Worm (Caenorhabditis elegans) whole organism, L4 larva: Measurements from ENCODE around the gene fbxa-81.

Experiments
- D1046.2 ChIP-seq: fragments of 200-800 bp; sonication (Bioruptor generic); IDR thresholded peaks from 2 replicates; pipeline ENCODE4 v1.3.6; 2022; ENCODE audit warnings: missing genetic modification characterization, missing compliant biosample characterization
- F37D6.2 ChIP-seq: sonication (generic microtip); optimal IDR thresholded peaks from 2 replicates; lab custom pipeline; 2016; ENCODE audit warnings: mild to moderate bottlenecking, missing genetic modification characterization, missing compliant biosample characterization
- R02D3.7 ChIP-seq: fragments of 150-350 bp; sonication (generic microtip); optimal IDR thresholded peaks from 3 replicates; lab custom pipeline; 2014; ENCODE audit warnings: missing biosample characterization, missing genetic modification characterization
- aha-1 ChIP-seq: fragments of 150-350 bp; peaks from one replicate; lab custom pipeline; 2014; ENCODE audit warnings: missing biosample characterization, missing genetic modification characterization
- aly-2 ChIP-seq: sonication (generic microtip); optimal IDR thresholded peaks from 2 replicates; lab custom pipeline; 2018; ENCODE audit warnings: missing biosample characterization, missing genetic modification characterization
- ama-1 ChIP-seq: fragments of 150-350 bp; optimal IDR thresholded peaks from 2 replicates; lab custom pipeline; 2014; ENCODE audit warnings: inconsistent platforms, mixed read lengths
- ceh-20 ChIP-seq: fragments of 200-800 bp; sonication (Bioruptor generic); IDR thresholded peaks from 2 replicates; pipeline ENCODE4 v1.3.6; 2022; ENCODE audit warnings: missing genetic modification reagents, missing genetic modification characterization, missing compliant biosample characterization
- ceh-28 ChIP-seq: fragments of 150-350 bp; optimal IDR thresholded peaks from 2 replicates; lab custom pipeline; 2014; ENCODE audit warnings: missing biosample characterization, missing genetic modification reagents, missing genetic modification characterization
- ceh-32 ChIP-seq: sonication (generic microtip); optimal IDR thresholded peaks from 2 replicates; lab custom pipeline; 2016; ENCODE audit warnings: mild to moderate bottlenecking, missing genetic modification characterization, missing compliant biosample characterization; ENCODE audit not compliant: poor library complexity
- ceh-44 ChIP-seq: fragments of 200-800 bp; sonication (Bioruptor generic); IDR thresholded peaks from 2 replicates; pipeline ENCODE4 v1.3.6; 2022; ENCODE audit warnings: missing genetic modification reagents, missing genetic modification characterization, missing compliant biosample characterization
- ceh-82 ChIP-seq: sonication (generic microtip); optimal IDR thresholded peaks from 2 replicates; lab custom pipeline; 2017; ENCODE audit warnings: missing biosample characterization, missing genetic modification characterization
- ctbp-1 ChIP-seq: fragments of 200-800 bp; sonication (Bioruptor generic); IDR thresholded peaks from 2 replicates; pipeline ENCODE4 v1.3.6; 2022; ENCODE audit warnings: missing genetic modification reagents, missing genetic modification characterization, missing compliant biosample characterization
- daf-12 ChIP-seq: fragments of 150-350 bp; optimal IDR thresholded peaks from 2 replicates; lab custom pipeline; 2014; ENCODE audit warnings: missing biosample characterization, missing genetic modification reagents, missing genetic modification characterization
- daf-16 ChIP-seq, 3 experiments: sonication (generic microtip); optimal IDR thresholded peaks; 2 replicates each; lab custom pipeline; 2016 to 2017; ENCODE audit warnings: missing genetic modification characterization in 3 of 3, missing genetic modification reagents in 3 of 3, mild to moderate bottlenecking in 2 of 3, missing compliant biosample characterization in 2 of 3, missing biosample characterization in 1 of 3, moderate library complexity in 1 of 3
- dmd-6 ChIP-seq: fragments of 200-800 bp; sonication (Bioruptor generic); IDR thresholded peaks from 2 replicates; pipeline ENCODE4 v1.3.6; 2022; ENCODE audit warnings: missing genetic modification reagents, missing genetic modification characterization, missing compliant biosample characterization
- dmd-8 ChIP-seq: fragments of 200-800 bp; sonication (Bioruptor generic); IDR thresholded peaks from 2 replicates; pipeline ENCODE4 v1.3.6; 2022; ENCODE audit warnings: missing genetic modification characterization, missing compliant biosample characterization
- dpl-1 ChIP-seq: fragments of 150-350 bp; optimal IDR thresholded peaks from 2 replicates; lab custom pipeline; 2014; ENCODE audit warnings: missing biosample characterization, missing genetic modification reagents, missing genetic modification characterization
- egl-43 ChIP-seq: fragments of 200-800 bp; sonication (Bioruptor generic); IDR thresholded peaks from 2 replicates; pipeline ENCODE4 v1.3.6; 2022; ENCODE audit warnings: missing genetic modification reagents, missing genetic modification characterization, missing compliant biosample characterization
- fkh-10 ChIP-seq: fragments of 150-350 bp; optimal IDR thresholded peaks from 2 replicates; lab custom pipeline; 2014; ENCODE audit warnings: missing biosample characterization, missing genetic modification reagents, missing genetic modification characterization
- hif-1 ChIP-seq, 2 experiments: sonication (generic microtip); optimal IDR thresholded peaks; 2 replicates each; lab custom pipeline; 2016 to 2017; ENCODE audit warnings: missing compliant biosample characterization in 2 of 2, missing genetic modification characterization in 2 of 2, missing genetic modification reagents in 2 of 2, missing genotype in 2 of 2, mild to moderate bottlenecking in 1 of 2
- hlh-11 ChIP-seq: fragments of 200-800 bp; sonication (Bioruptor generic); optimal IDR thresholded peaks from 2 replicates; lab custom pipeline; 2018; ENCODE audit warnings: mild to moderate bottlenecking, missing genetic modification characterization, missing compliant biosample characterization
- hlh-30 ChIP-seq: sonication (generic microtip); optimal IDR thresholded peaks from 2 replicates; lab custom pipeline; 2017; ENCODE audit warnings: antibody characterized with exemption, mild to moderate bottlenecking, missing genetic modification characterization, missing compliant biosample characterization; ENCODE audit not compliant: insufficient read depth
- hmg-1.1 ChIP-seq: fragments of 200-800 bp; sonication (Bioruptor generic); IDR thresholded peaks from 2 replicates; pipeline ENCODE4 v1.3.6; 2022; ENCODE audit warnings: missing genetic modification reagents, missing genetic modification characterization, missing compliant biosample characterization
- lin-1 ChIP-seq: fragments of 200-800 bp; sonication (Bioruptor generic); IDR thresholded peaks from 2 replicates; pipeline ENCODE4 v1.3.6; 2022; ENCODE audit warnings: missing genetic modification reagents, missing genetic modification characterization, missing compliant biosample characterization
- lin-13 ChIP-seq: fragments of 150-350 bp; optimal IDR thresholded peaks from 2 replicates; lab custom pipeline; 2014; ENCODE audit warnings: missing biosample characterization, missing genetic modification reagents, missing genetic modification characterization
- lin-38 ChIP-seq: fragments of 200-800 bp; sonication (Bioruptor generic); IDR thresholded peaks from 2 replicates; pipeline ENCODE4 v1.3.6; 2022; ENCODE audit warnings: missing genetic modification reagents, missing genetic modification characterization, missing compliant biosample characterization
- lsy-2 ChIP-seq, 2 experiments: fragments of 150-350 bp in 1 of 2; sonication (generic microtip) in 1 of 2; optimal IDR thresholded peaks; 2 replicates each; lab custom pipeline; 2014 to 2017; ENCODE audit warnings: missing biosample characterization in 2 of 2, missing genetic modification characterization in 2 of 2
- madf-9 ChIP-seq: fragments of 200-800 bp; sonication (Bioruptor generic); conservative IDR thresholded peaks from 2 replicates; pipeline ENCODE4 v1.3.6; 2022; ENCODE audit warnings: missing genetic modification reagents, missing genetic modification characterization, missing compliant biosample characterization
- mdl-1 ChIP-seq, 2 experiments: fragments of 150-350 bp in 1 of 2; sonication (generic microtip) in 1 of 2; optimal IDR thresholded peaks; 2 replicates each; lab custom pipeline; 2014 to 2017; ENCODE audit warnings: missing biosample characterization in 2 of 2, missing genetic modification characterization in 2 of 2
- mep-1 ChIP-seq: fragments of 150-350 bp; sonication (generic microtip); optimal IDR thresholded peaks from 3 replicates; lab custom pipeline; 2014; ENCODE audit warnings: missing biosample characterization, missing genetic modification characterization
- mes-2 ChIP-seq: sonication (generic microtip); optimal IDR thresholded peaks from 2 replicates; lab custom pipeline; 2016; ENCODE audit warnings: missing genotype, mild to moderate bottlenecking, missing genetic modification characterization, missing compliant biosample characterization; ENCODE audit not compliant: poor library complexity, severe bottlenecking
- mxl-3 ChIP-seq: fragments of 200-800 bp; sonication (Bioruptor generic); optimal IDR thresholded peaks from 2 replicates; lab custom pipeline; 2018; ENCODE audit warnings: mild to moderate bottlenecking, missing genetic modification characterization, missing compliant biosample characterization
- nhr-10 ChIP-seq: fragments of 150-350 bp; optimal IDR thresholded peaks from 2 replicates; lab custom pipeline; 2014; ENCODE audit warnings: missing biosample characterization, missing genetic modification characterization
- nhr-102 ChIP-seq: sonication (generic microtip); optimal IDR thresholded peaks from 2 replicates; lab custom pipeline; 2016; ENCODE audit warnings: mild to moderate bottlenecking, missing genetic modification characterization, moderate library complexity, missing compliant biosample characterization
- nhr-11 ChIP-seq: fragments of 150-350 bp; optimal IDR thresholded peaks from 2 replicates; lab custom pipeline; 2014; ENCODE audit warnings: missing biosample characterization, missing genetic modification characterization
- nhr-25 ChIP-seq: sonication (generic microtip); optimal IDR thresholded peaks from 2 replicates; lab custom pipeline; 2017; ENCODE audit warnings: missing genetic modification characterization, mild to moderate bottlenecking, missing compliant biosample characterization, antibody characterized with exemption, moderate library complexity, borderline replicate concordance; ENCODE audit not compliant: insufficient read depth
- nhr-28 ChIP-seq: fragments of 150-350 bp; optimal IDR thresholded peaks from 2 replicates; lab custom pipeline; 2014; ENCODE audit warnings: missing biosample characterization, missing genetic modification characterization
- nhr-48 ChIP-seq: sonication (generic microtip); optimal IDR thresholded peaks from 2 replicates; lab custom pipeline; 2016; ENCODE audit warnings: mild to moderate bottlenecking, missing genetic modification characterization, missing compliant biosample characterization
- nhr-6 ChIP-seq: fragments of 150-350 bp; optimal IDR thresholded peaks from 2 replicates; lab custom pipeline; 2014; ENCODE audit warnings: missing biosample characterization, missing genetic modification characterization
- pha-4 ChIP-seq, 2 experiments: fragments of 150-350 bp in 1 of 2; fragments of 200-800 bp in 1 of 2; sonication (Bioruptor generic) in 1 of 2; IDR thresholded peaks in 1 of 2; optimal IDR thresholded peaks in 1 of 2; 2 replicates each; pipeline versions ENCODE4 v1.3.6 to Lab custom; 2014 to 2022; ENCODE audit warnings: missing genetic modification characterization in 2 of 2, missing genetic modification reagents in 2 of 2, missing biosample characterization in 1 of 2, missing compliant biosample characterization in 1 of 2
- php-3 ChIP-seq: fragments of 200-800 bp; sonication (Bioruptor generic); IDR thresholded peaks from 2 replicates; pipeline ENCODE4 v1.3.6; 2022; ENCODE audit warnings: missing genetic modification reagents, missing genetic modification characterization, missing compliant biosample characterization
- pqm-1 ChIP-seq: sonication (generic microtip); optimal IDR thresholded peaks from 2 replicates; lab custom pipeline; 2017; ENCODE audit warnings: missing biosample characterization, missing genetic modification characterization
- rbr-2 ChIP-seq: sonication (generic microtip); optimal IDR thresholded peaks from 2 replicates; lab custom pipeline; 2016; ENCODE audit warnings: missing genotype, missing genetic modification characterization, missing compliant biosample characterization
- set-16 ChIP-seq: fragments of 200-800 bp; sonication (Bioruptor generic); IDR thresholded peaks from 2 replicates; pipeline ENCODE4 v1.3.6; 2022; ENCODE audit warnings: missing genetic modification reagents, missing genetic modification characterization, missing compliant biosample characterization
- skn-1 ChIP-seq: fragments of 150-350 bp; optimal IDR thresholded peaks from 2 replicates; lab custom pipeline; 2014; ENCODE audit warnings: missing biosample characterization, missing genetic modification characterization
- zag-1 ChIP-seq: fragments of 150-350 bp; optimal IDR thresholded peaks from 2 replicates; lab custom pipeline; 2014; ENCODE audit warnings: missing biosample characterization, missing genetic modification characterization

Gene fbxa-81

DNA sequence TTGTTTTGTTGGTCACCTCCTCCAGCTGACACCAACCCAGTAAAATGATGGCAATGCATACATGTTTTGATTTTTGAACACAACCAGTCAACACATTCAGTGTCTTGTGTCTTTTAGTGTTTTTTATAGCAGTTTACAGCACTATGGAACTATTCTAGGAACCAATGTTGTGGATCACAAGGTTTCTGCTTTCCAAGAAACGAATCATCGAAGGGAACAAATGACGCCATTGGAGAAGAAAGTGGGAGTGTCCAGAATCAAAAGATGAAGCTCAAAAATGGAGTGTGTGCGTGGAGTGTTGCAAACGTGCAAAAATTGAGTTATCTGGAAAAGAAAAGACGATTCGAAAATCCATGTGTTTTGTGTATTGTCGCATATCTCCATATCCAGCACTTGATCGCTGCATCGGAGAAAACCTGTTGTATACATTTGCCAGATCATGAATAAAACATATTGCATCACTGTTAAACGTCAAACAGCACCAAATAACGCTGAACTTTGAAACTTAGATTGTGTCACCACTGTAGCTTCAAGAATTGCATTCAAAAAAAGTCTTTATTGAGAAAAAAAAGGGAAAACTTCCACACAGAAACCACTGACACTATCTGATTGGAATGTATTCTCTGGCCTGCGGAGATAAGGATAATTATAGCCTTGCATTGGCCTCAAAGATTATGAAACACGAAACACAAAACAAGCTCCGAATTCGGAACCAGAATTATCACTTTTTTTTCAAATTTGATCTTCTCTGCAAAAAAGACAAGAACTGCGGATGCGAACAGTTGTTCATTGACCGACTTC lies 20.6 kb upstream of the fbxa-81 start (continued):
- TF ChIP-seq hlh-30 (tag; lab: Kevin White, UChicago) (peak; percentile 78), skn-1 (no peak), F37D6.2 (tag; lab: Kevin White, UChicago) (peak; percentile 77), R02D3.7 (no peak), ceh-44 (no peak), aly-2 (no peak)

DNA sequence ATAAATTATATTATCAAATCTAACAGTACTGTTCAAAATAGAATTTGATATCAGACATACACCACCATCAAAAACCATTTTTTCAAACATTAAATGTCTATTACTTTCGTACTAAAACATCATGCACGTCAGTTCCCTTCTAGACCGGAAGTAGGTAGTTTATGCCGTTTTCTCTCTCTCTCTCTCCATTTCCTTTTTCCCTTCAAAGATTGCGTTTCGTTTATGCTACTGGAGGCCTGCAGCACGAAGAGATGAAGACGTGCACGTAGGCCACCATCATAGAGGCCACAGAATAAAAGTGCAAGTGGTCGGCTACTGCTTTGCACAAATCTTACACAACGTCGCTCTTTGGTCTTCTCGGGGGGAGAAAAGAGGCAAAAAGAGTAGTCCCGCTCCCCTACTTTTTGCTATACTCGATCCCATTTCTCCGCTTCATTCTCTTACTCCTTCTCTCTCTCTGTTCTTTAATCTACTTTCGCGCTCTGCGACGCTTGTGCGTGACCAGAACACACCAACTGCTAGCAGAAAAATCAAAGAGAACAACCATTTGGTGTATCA lies 19.6 kb upstream of the fbxa-81 start:
- TF ChIP-seq hlh-30 (tag; lab: Kevin White, UChicago): peak; percentile 80
- peak; percentile 49 to 98 for TF ChIP-seq hif-1 (tag; optimal IDR thresholded peaks at IDR 0.05; lab: Kevin White, UChicago)
- peak; percentile 57 for TF ChIP-seq nhr-48 (tag; lab: Kevin White, UChicago)
- TF ChIP-seq aha-1 (tag; lab: Kevin White, UChicago): peak; percentile 94
- peak; percentile 72 for TF ChIP-seq nhr-25 (tag; lab: Kevin White, UChicago)
- no peak for TF ChIP-seq mes-2 (tag; lab: Kevin White, UChicago)
- peak; percentile 54 for TF ChIP-seq F37D6.2 (tag; lab: Kevin White, UChicago)
- peak; percentile 70; the same call in 1 of the 2 replicates for TF ChIP-seq hmg-1.1 (GFP tag; lab: Robert Waterston, UW)
- peak; percentile 58 to 70 for TF ChIP-seq lsy-2 (tag; optimal IDR thresholded peaks at IDR 0.05; lab: Kevin White, UChicago)
- TF ChIP-seq nhr-6 (tag; lab: Kevin White, UChicago): no peak
- TF ChIP-seq lin-13 (GFP tag; lab: Kevin White, UChicago): peak; percentile 3
- TF ChIP-seq dpl-1 (GFP tag; lab: Kevin White, UChicago): peak; percentile 10
- TF ChIP-seq madf-9: no peak
- TF ChIP-seq pqm-1: peak; percentile 2
- no peak for TF ChIP-seq daf-12 (tag; lab: Kevin White, UChicago)
- peak; percentile 46 for TF ChIP-seq set-16
- TF ChIP-seq dmd-8 (GFP tag; lab: Robert Waterston, UW): 0 out of 2 replicates have a peak, but pooled peaks have one; percentile 56
- TF ChIP-seq mdl-1 (tag; optimal IDR thresholded peaks at IDR 0.05; lab: Kevin White, UChicago): peak; percentile 55 to 71
- peak; percentile 29; the same call in 1 of the 2 replicates for TF ChIP-seq lin-38 (GFP tag; lab: Robert Waterston, UW)
- peak; percentile 68 for TF ChIP-seq fkh-10 (GFP tag; lab: Kevin White, UChicago)
- no peak for TF ChIP-seq daf-16 (GFP tag; optimal IDR thresholded peaks at IDR 0.05; lab: Kevin White, UChicago)
- TF ChIP-seq daf-16 (tag; optimal IDR thresholded peaks at IDR 0.05; lab: Kevin White, UChicago): peak; percentile 53
- TF ChIP-seq pha-4 (GFP tag; IDR thresholded peaks at IDR 0.05; lab: Robert Waterston, UW): no peak
- TF ChIP-seq pha-4 (tag; optimal IDR thresholded peaks at IDR 0.05; lab: Kevin White, UChicago): peak; percentile 37
- peak; percentile 70 for TF ChIP-seq rbr-2 (tag; lab: Kevin White, UChicago)
- peak; percentile 24 for TF ChIP-seq ceh-32
- TF ChIP-seq ceh-20 (GFP tag; lab: Robert Waterston, UW): peak; percentile 80
- peak; percentile 82 for TF ChIP-seq php-3 (GFP tag; lab: Robert Waterston, UW)
- peak; percentile 18 for TF ChIP-seq nhr-28
- TF ChIP-seq ceh-28 (tag; lab: Kevin White, UChicago): no peak
- peak; percentile 66 for TF ChIP-seq egl-43
- no peak for TF ChIP-seq ceh-82 (tag; lab: Kevin White, UChicago)
- no peak for TF ChIP-seq mxl-3 (GFP tag; lab: Kevin White, UChicago)
- TF ChIP-seq zag-1: no peak
- peak; percentile 9; the same call in 1 of the 2 replicates for TF ChIP-seq lin-1
- peak; percentile 77; the same call in 1 of the 2 replicates for TF ChIP-seq dmd-6
- peak; percentile 74 for TF ChIP-seq nhr-11 (tag; lab: Kevin White, UChicago)
- peak; percentile 86 for TF ChIP-seq ctbp-1 (GFP tag; lab: Robert Waterston, UW)
- TF ChIP-seq nhr-10 (tag; lab: Kevin White, UChicago): no peak
- no peak for TF ChIP-seq D1046.2 (GFP tag; lab: Robert Waterston, UW)
- TF ChIP-seq nhr-102 (tag; lab: Kevin White, UChicago): no peak
- TF ChIP-seq mep-1 (tag; lab: Kevin White, UChicago): peak; percentile 72
- TF ChIP-seq hlh-11: peak; percentile 81
- TF ChIP-seq ama-1: peak; percentile 40
